Worm (Caenorhabditis elegans) whole organism, L1 larva: Measurements from ENCODE around the gene W08G11.3.

Source experiments
- C16A3.4 ChIP-seq: fragments of 150-350 bp; optimal IDR thresholded peaks from 2 replicates; lab custom pipeline; 2014; ENCODE audit warnings: missing biosample characterization, missing genetic modification characterization
- Y116A8C.19 ChIP-seq: sonication (generic microtip); optimal IDR thresholded peaks from 2 replicates; lab custom pipeline; 2016; ENCODE audit warnings: missing compliant biosample characterization, missing genetic modification characterization, borderline replicate concordance
- alr-1 ChIP-seq: fragments of 200-800 bp; sonication (Bioruptor generic); optimal IDR thresholded peaks from 2 replicates; lab custom pipeline; 2018; ENCODE audit warnings: borderline replicate concordance, mild to moderate bottlenecking, missing genetic modification characterization, missing compliant biosample characterization
- aly-2 ChIP-seq: fragments of 150-350 bp; optimal IDR thresholded peaks from 2 replicates; lab custom pipeline; 2014; ENCODE audit warnings: missing biosample characterization, missing genetic modification characterization
- ceh-8 ChIP-seq: fragments of 200-800 bp; sonication (Bioruptor generic); optimal IDR thresholded peaks from 2 replicates; lab custom pipeline; 2018; ENCODE audit warnings: mild to moderate bottlenecking, missing genetic modification characterization, moderate library complexity, missing compliant biosample characterization
- ceh-82 ChIP-seq, 3 experiments: fragments of 150-350 bp in 1 of 3; sonication (generic microtip) in 2 of 3; optimal IDR thresholded peaks; 2 replicates each; lab custom pipeline; 2014 to 2017; ENCODE audit warnings: missing biosample characterization in 3 of 3, missing genetic modification characterization in 3 of 3
- ceh-90 ChIP-seq: sonication (generic microtip); optimal IDR thresholded peaks from 2 replicates; lab custom pipeline; 2016; ENCODE audit warnings: missing genetic modification characterization, missing compliant biosample characterization
- dsc-1 ChIP-seq: sonication (generic microtip); optimal IDR thresholded peaks from 2 replicates; lab custom pipeline; 2016; ENCODE audit warnings: mild to moderate bottlenecking, missing genetic modification characterization, missing compliant biosample characterization
- efl-1 ChIP-seq, 4 experiments: fragments of 150-350 bp; optimal IDR thresholded peaks in 3 of 4; peaks in 1 of 4; 1 replicate in 1 of 4; 2 replicates in 3 of 4; lab custom pipeline; 2014; ENCODE audit warnings: missing biosample characterization in 2 of 4, missing genetic modification characterization in 2 of 4, missing genetic modification reagents in 2 of 4
- elt-2 ChIP-seq: sonication (generic microtip); optimal IDR thresholded peaks from 2 replicates; lab custom pipeline; 2016; ENCODE audit warnings: missing genetic modification characterization, mild to moderate bottlenecking, inconsistent platforms, missing compliant biosample characterization, missing genetic modification reagents
- elt-3 ChIP-seq, 6 experiments: fragments of 150-350 bp in 1 of 6; sonication (generic microtip); optimal IDR thresholded peaks; 2 replicates each; lab custom pipeline; 2017 to 2018; ENCODE audit warnings: missing biosample characterization in 6 of 6, missing genetic modification characterization in 6 of 6, inconsistent platforms in 1 of 6
- fkh-4 ChIP-seq: sonication (generic microtip); optimal IDR thresholded peaks from 2 replicates; lab custom pipeline; 2016; ENCODE audit warnings: missing compliant biosample characterization, missing genetic modification characterization, borderline replicate concordance
- fkh-8 ChIP-seq: sonication (generic microtip); optimal IDR thresholded peaks from 2 replicates; lab custom pipeline; 2016; ENCODE audit warnings: mild to moderate bottlenecking, missing genetic modification characterization, missing compliant biosample characterization
- fos-1 ChIP-seq: fragments of 150-350 bp; optimal IDR thresholded peaks from 2 replicates; lab custom pipeline; 2014; ENCODE audit warnings: missing biosample characterization, missing genetic modification characterization
- hlh-17 ChIP-seq: fragments of 200-800 bp; sonication (Bioruptor generic); optimal IDR thresholded peaks from 2 replicates; lab custom pipeline; 2018; ENCODE audit warnings: missing genetic modification characterization, mild to moderate bottlenecking, missing compliant biosample characterization, moderate library complexity, borderline replicate concordance
- hlh-4 ChIP-seq: sonication (generic microtip); optimal IDR thresholded peaks from 2 replicates; lab custom pipeline; 2016; ENCODE audit warnings: mild to moderate bottlenecking, missing genetic modification characterization, missing compliant biosample characterization
- hpl-2 ChIP-seq: fragments of 150-350 bp; optimal IDR thresholded peaks from 2 replicates; lab custom pipeline; 2014; ENCODE audit warnings: missing biosample characterization, missing genetic modification reagents, missing genetic modification characterization
- isw-1 ChIP-seq: fragments of 200-800 bp; sonication (Bioruptor generic); IDR thresholded peaks from 2 replicates; pipeline ENCODE4 v1.3.6; 2022; ENCODE audit warnings: missing genetic modification characterization, missing compliant biosample characterization
- jun-1 ChIP-seq: fragments of 150-350 bp; optimal IDR thresholded peaks from 2 replicates; lab custom pipeline; 2014; ENCODE audit warnings: missing biosample characterization, missing genetic modification reagents, missing genetic modification characterization
- lin-13 ChIP-seq: fragments of 150-350 bp; optimal IDR thresholded peaks from 2 replicates; lab custom pipeline; 2014; ENCODE audit warnings: missing biosample characterization, missing genetic modification reagents, missing genetic modification characterization
- lir-3 ChIP-seq: sonication (generic microtip); optimal IDR thresholded peaks from 2 replicates; lab custom pipeline; 2016; ENCODE audit warnings: mild to moderate bottlenecking, missing genetic modification characterization, moderate library complexity, missing compliant biosample characterization; ENCODE audit not compliant: poor library complexity
- lsy-2 ChIP-seq, 2 experiments: fragments of 150-350 bp; optimal IDR thresholded peaks; 2 replicates each; lab custom pipeline; 2014; ENCODE audit warnings: missing biosample characterization in 2 of 2, missing genetic modification characterization in 2 of 2
- mdl-1 ChIP-seq, 2 experiments: fragments of 150-350 bp; optimal IDR thresholded peaks; 2 replicates each; lab custom pipeline; 2014 to 2017; ENCODE audit warnings: missing biosample characterization in 2 of 2, missing genetic modification characterization in 2 of 2, inconsistent platforms in 1 of 2
- mep-1 ChIP-seq: fragments of 150-350 bp; optimal IDR thresholded peaks from 2 replicates; lab custom pipeline; 2014; ENCODE audit warnings: missing biosample characterization, missing genetic modification characterization
- nhr-19 ChIP-seq: fragments of 200-800 bp; sonication (Bioruptor generic); conservative IDR thresholded peaks from 2 replicates; pipeline ENCODE4 v1.3.6; 2022; ENCODE audit warnings: missing genetic modification characterization, missing compliant biosample characterization
- nhr-237 ChIP-seq: fragments of 150-350 bp; optimal IDR thresholded peaks from 2 replicates; lab custom pipeline; 2014; ENCODE audit warnings: missing biosample characterization, missing genetic modification characterization
- nhr-28 ChIP-seq: fragments of 150-350 bp; optimal IDR thresholded peaks from 2 replicates; lab custom pipeline; 2014; ENCODE audit warnings: missing biosample characterization, missing genetic modification characterization
- nhr-47 ChIP-seq: sonication (generic microtip); optimal IDR thresholded peaks from 2 replicates; lab custom pipeline; 2016; ENCODE audit warnings: mild to moderate bottlenecking, missing genetic modification characterization, moderate library complexity, missing compliant biosample characterization
- nhr-71 ChIP-seq: sonication (generic microtip); optimal IDR thresholded peaks from 2 replicates; lab custom pipeline; 2016; ENCODE audit warnings: mild to moderate bottlenecking, missing genetic modification characterization, moderate library complexity, missing compliant biosample characterization
- nhr-84 ChIP-seq: sonication (generic microtip); optimal IDR thresholded peaks from 2 replicates; lab custom pipeline; 2017; ENCODE audit warnings: missing biosample characterization, missing genetic modification characterization
- pqm-1 ChIP-seq: sonication (generic microtip); optimal IDR thresholded peaks from 3 replicates; lab custom pipeline; 2017; ENCODE audit warnings: missing biosample characterization, missing genetic modification characterization
- rnt-1 ChIP-seq: sonication (generic microtip); optimal IDR thresholded peaks from 2 replicates; lab custom pipeline; 2016; ENCODE audit warnings: mild to moderate bottlenecking, missing genetic modification characterization, moderate library complexity, missing compliant biosample characterization
- unc-98 ChIP-seq: fragments of 200-800 bp; sonication (Bioruptor generic); IDR thresholded peaks from 2 replicates; pipeline ENCODE4 v1.3.6; 2022; ENCODE audit warnings: missing genetic modification characterization, missing compliant biosample characterization
- zag-1 ChIP-seq: fragments of 150-350 bp; optimal IDR thresholded peaks from 2 replicates; lab custom pipeline; 2014; ENCODE audit warnings: missing biosample characterization, missing genetic modification characterization
- zip-4 ChIP-seq: fragments of 200-800 bp; sonication (Bioruptor generic); optimal IDR thresholded peaks from 2 replicates; lab custom pipeline; 2018; ENCODE audit warnings: mild to moderate bottlenecking, missing genetic modification characterization, moderate library complexity, missing compliant biosample characterization

The W08G11.3 gene

ce11 chrV:16367575-16367974 is at the start of gene W08G11.3:
W08G11.3 (plus strand) TSS chrV:16367681.
- TF ChIP-seq ceh-82 (tag; optimal IDR thresholded peaks at IDR 0.05; lab: Kevin White, UChicago) (peak in 1 of 3 experiments; percentile 2), nhr-71 (tag; lab: Kevin White, UChicago) (peak; percentile 2), aly-2 (tag; lab: Kevin White, UChicago) (peak; percentile 40), elt-3 (tag; optimal IDR thresholded peaks at IDR 0.05; lab: Kevin White, UChicago) (no peak), nhr-28 (tag; lab: Kevin White, UChicago) (no peak)
- TF ChIP-seq, all 84 proteins: peak for 3

- TF ChIP-seq elt-2 (tag; lab: Kevin White, UChicago) (no peak), dsc-1 (tag; lab: Kevin White, UChicago) (no peak), hpl-2 (GFP tag; lab: Kevin White, UChicago) (no peak), efl-1 (optimal IDR thresholded peaks at IDR 0.05; lab: Kevin White, UChicago) (no peak), efl-1 (GFP tag; optimal IDR thresholded peaks at IDR 0.05 in 1 of 2; lab: Kevin White, UChicago) (no peak), lsy-2 (tag; optimal IDR thresholded peaks at IDR 0.05; lab: Kevin White, UChicago) (no peak), unc-98 (GFP tag; lab: Robert Waterston, UW) (no peak), hlh-4 (tag; lab: Kevin White, UChicago) (no peak), mdl-1 (tag; optimal IDR thresholded peaks at IDR 0.05; lab: Kevin White, UChicago) (no peak), zip-4 (GFP tag; lab: Kevin White, UChicago) (no peak)
These were observed 45.3 kb upstream of the W08G11.3 start for ce11 chrV:16322155-16322554.

ce11 chrV:16328849-16329248 is 38.6 kb upstream of the W08G11.3 start, which contains the start of gene F57G8.7:
F57G8.7 (plus strand) TSS chrV:16329149.
- no peak for TF ChIP-seq isw-1 (GFP tag; lab: Robert Waterston, UW)

ce11 chrV:16333412-16333811 is 34.1 kb upstream of the W08G11.3 start, which contains the start of gene srh-167:
srh-167 (plus strand) TSS chrV:16333712.
- TF ChIP-seq unc-98 (GFP tag; lab: Robert Waterston, UW) (no peak), nhr-84 (tag; lab: Kevin White, UChicago) (no peak), ceh-90 (no peak), jun-1 (no peak), elt-2 (tag; lab: Kevin White, UChicago) (no peak), fkh-8 (no peak), C16A3.4 (tag; lab: Kevin White, UChicago) (no peak), pqm-1 (tag; lab: Kevin White, UChicago) (no peak), dsc-1 (tag; lab: Kevin White, UChicago) (no peak), zag-1 (tag; lab: Kevin White, UChicago) (no peak), hlh-17 (GFP tag; lab: Kevin White, UChicago) (no peak), nhr-71 (tag; lab: Kevin White, UChicago) (no peak), nhr-28 (tag; lab: Kevin White, UChicago) (no peak), nhr-237 (tag; lab: Kevin White, UChicago) (no peak), rnt-1 (tag; lab: Kevin White, UChicago) (no peak), nhr-19 (GFP tag; lab: Robert Waterston, UW) (no peak), mep-1 (tag; lab: Kevin White, UChicago) (no peak)

- TF ChIP-seq lir-3 (tag; lab: Kevin White, UChicago) (no peak), C16A3.4 (tag; lab: Kevin White, UChicago) (no peak), mdl-1 (tag; optimal IDR thresholded peaks at IDR 0.05; lab: Kevin White, UChicago) (no peak), nhr-71 (tag; lab: Kevin White, UChicago) (no peak), lin-13 (no peak), alr-1 (no peak), fkh-4 (tag; lab: Kevin White, UChicago) (no peak), Y116A8C.19 (no peak), hlh-17 (GFP tag; lab: Kevin White, UChicago) (no peak), nhr-47 (tag; lab: Kevin White, UChicago) (no peak), elt-2 (tag; lab: Kevin White, UChicago) (no peak), ceh-8 (GFP tag; lab: Kevin White, UChicago) (no peak), fos-1 (tag; lab: Kevin White, UChicago) (no peak), nhr-19 (GFP tag; lab: Robert Waterston, UW) (no peak)
These were observed 31.2 kb upstream of the W08G11.3 start, which contains the start of gene srw-87 for ce11 chrV:16336326-16336725. srw-87 (plus strand) TSS chrV:16336626.
